Worm (Caenorhabditis elegans) whole organism, early embryonic: Measurements from ENCODE around the gene nob-1.

Experiments used
- ama-1 ChIP-seq: fragments of 150-350 bp; optimal IDR thresholded peaks from 2 replicates; lab custom pipeline; 2014
- ceh-13 ChIP-seq: fragments of 200-800 bp; sonication (Bioruptor generic); optimal IDR thresholded peaks from 2 replicates; lab custom pipeline; 2018; ENCODE audit warnings: mild to moderate bottlenecking, missing genetic modification characterization, missing compliant biosample characterization
- tbx-11 ChIP-seq: fragments of 200-800 bp; sonication (Bioruptor generic); IDR thresholded peaks from 2 replicates; pipeline ENCODE4 v1.3.6; 2022; ENCODE audit warnings: missing genetic modification characterization, missing compliant biosample characterization

ce11 chrIII:12052206-12052605 lies 31.9 kb downstream of the nob-1 start, which contains the start of gene Y79H2A.3:
- TF ChIP-seq ama-1 (no peak), ceh-13 (GFP tag; lab: Kevin White, UChicago) (no peak), tbx-11 (GFP tag; lab: Robert Waterston, UW) (no peak)
